Fruit fly (Drosophila melanogaster) whole organism, prepupa: Measurements from ENCODE around the gene CG14866.

Source experiments
- Blimp-1 ChIP-seq: fragments of 200-800 bp; sonication (Bioruptor generic); optimal IDR thresholded peaks from 3 replicates; lab custom pipeline; 2017; ENCODE audit warnings: missing biosample characterization, missing genetic modification characterization, mild to moderate bottlenecking, moderate library complexity, missing genetic modification reagents
- CG10631 ChIP-seq: fragments of 200-800 bp; sonication (Bioruptor generic); optimal IDR thresholded peaks from 2 replicates; lab custom pipeline; 2016; ENCODE audit warnings: missing biosample characterization, missing genetic modification characterization
- CG11294 ChIP-seq: fragments of 200-800 bp; sonication (Bioruptor generic); IDR thresholded peaks from 2 replicates; pipeline ENCODE4 v1.3.6; 2022; ENCODE audit warnings: missing biosample characterization, missing genetic modification characterization
- CG11902 ChIP-seq: fragments of 200-800 bp; sonication (Bioruptor generic); optimal IDR thresholded peaks from 3 replicates; lab custom pipeline; 2016; ENCODE audit warnings: missing biosample characterization, missing genetic modification characterization
- CG15336 ChIP-seq: fragments of 200-800 bp; sonication (Bioruptor generic); IDR thresholded peaks from 2 replicates; pipeline ENCODE4 v1.3.6; 2022; ENCODE audit warnings: missing biosample characterization, missing genetic modification characterization
- CG16779 ChIP-seq: fragments of 200-800 bp; sonication (Bioruptor generic); optimal IDR thresholded peaks from 3 replicates; lab custom pipeline; 2017; ENCODE audit warnings: missing biosample characterization, mild to moderate bottlenecking, missing genetic modification characterization
- CG31627 ChIP-seq: fragments of 200-800 bp; sonication (Bioruptor generic); optimal IDR thresholded peaks from 3 replicates; lab custom pipeline; 2016; ENCODE audit warnings: missing biosample characterization, missing genetic modification characterization
- CG32006 ChIP-seq: fragments of 200-800 bp; sonication (Bioruptor generic); optimal IDR thresholded peaks from 3 replicates; lab custom pipeline; 2017; ENCODE audit warnings: missing biosample characterization, mild to moderate bottlenecking, missing genetic modification characterization
- CG4318 ChIP-seq: fragments of 200-800 bp; sonication (Bioruptor generic); optimal IDR thresholded peaks from 3 replicates; lab custom pipeline; 2017; ENCODE audit warnings: missing biosample characterization, mild to moderate bottlenecking, missing genetic modification characterization
- CG6792 ChIP-seq: fragments of 200-800 bp; sonication (Bioruptor generic); optimal IDR thresholded peaks from 3 replicates; lab custom pipeline; 2016; ENCODE audit warnings: missing biosample characterization, missing genetic modification characterization
- CG6808 ChIP-seq: fragments of 200-800 bp; sonication (Bioruptor generic); optimal IDR thresholded peaks from 3 replicates; lab custom pipeline; 2017; ENCODE audit warnings: missing biosample characterization, missing genetic modification characterization, mild to moderate bottlenecking, moderate library complexity, missing genetic modification reagents
- CG7368 ChIP-seq: fragments of 200-800 bp; sonication (Bioruptor generic); optimal IDR thresholded peaks from 3 replicates; lab custom pipeline; 2016; ENCODE audit warnings: missing biosample characterization, missing genetic modification characterization
- CG8119 ChIP-seq: fragments of 200-800 bp; sonication (Bioruptor generic); IDR thresholded peaks from 3 replicates; pipeline ENCODE4 v1.3.6; 2022; ENCODE audit warnings: missing biosample characterization, missing genetic modification characterization
- CG8632 ChIP-seq: fragments of 200-800 bp; sonication (Bioruptor generic); optimal IDR thresholded peaks from 3 replicates; lab custom pipeline; 2016; ENCODE audit warnings: missing biosample characterization, missing genetic modification characterization
- Eip75B ChIP-seq: fragments of 200-800 bp; sonication (Bioruptor generic); optimal IDR thresholded peaks from 3 replicates; lab custom pipeline; 2016; ENCODE audit warnings: missing biosample characterization, missing genetic modification characterization
- Eip93F ChIP-seq: fragments of 200-800 bp; sonication (Bioruptor generic); optimal IDR thresholded peaks from 2 replicates; lab custom pipeline; 2016; ENCODE audit warnings: missing biosample characterization, mild to moderate bottlenecking, missing genetic modification characterization
- Gug ChIP-seq: fragments of 200-800 bp; sonication (Bioruptor generic); IDR thresholded peaks from 2 replicates; pipeline ENCODE4 v1.3.6; 2022; ENCODE audit warnings: missing biosample characterization, missing genetic modification characterization
- Hr38 ChIP-seq: sonication (Bioruptor generic); optimal IDR thresholded peaks from 2 replicates; lab custom pipeline; 2016; ENCODE audit warnings: missing biosample characterization, missing genetic modification characterization
- Hr39 ChIP-seq: fragments of 200-800 bp; sonication (Bioruptor generic); optimal IDR thresholded peaks from 2 replicates; lab custom pipeline; 2016; ENCODE audit warnings: missing biosample characterization, missing genetic modification characterization
- Hr4 ChIP-seq: fragments of 200-800 bp; sonication (Bioruptor generic); optimal IDR thresholded peaks from 3 replicates; lab custom pipeline; 2016; ENCODE audit warnings: missing biosample characterization, missing genetic modification characterization
- Met ChIP-seq: fragments of 200-800 bp; sonication (Bioruptor generic); optimal IDR thresholded peaks from 3 replicates; lab custom pipeline; 2016; ENCODE audit warnings: missing biosample characterization, missing genetic modification characterization
- OdsH ChIP-seq: fragments of 200-800 bp; sonication (Bioruptor generic); optimal IDR thresholded peaks from 3 replicates; lab custom pipeline; 2016; ENCODE audit warnings: missing biosample characterization, missing genetic modification characterization
- Sox102F ChIP-seq: fragments of 200-800 bp; sonication (Bioruptor generic); optimal IDR thresholded peaks from 2 replicates; lab custom pipeline; 2016; ENCODE audit warnings: missing biosample characterization, mild to moderate bottlenecking, missing genetic modification characterization
- Sox14 ChIP-seq: fragments of 200-800 bp; sonication (Bioruptor generic); optimal IDR thresholded peaks from 3 replicates; lab custom pipeline; 2016; ENCODE audit warnings: missing biosample characterization, missing genetic modification characterization
- Sox15 ChIP-seq: fragments of 200-800 bp; sonication (Bioruptor generic); optimal IDR thresholded peaks from 3 replicates; lab custom pipeline; 2016; ENCODE audit warnings: missing biosample characterization, missing genetic modification characterization
- achi ChIP-seq: fragments of 200-800 bp; sonication (Bioruptor generic); optimal IDR thresholded peaks from 3 replicates; lab custom pipeline; 2016; ENCODE audit warnings: missing biosample characterization, missing genetic modification characterization
- acj6 ChIP-seq: fragments of 200-800 bp; sonication (Bioruptor generic); optimal IDR thresholded peaks from 3 replicates; lab custom pipeline; 2016; ENCODE audit warnings: missing biosample characterization, missing genetic modification characterization
- cyc ChIP-seq: fragments of 200-800 bp; sonication (Bioruptor generic); optimal IDR thresholded peaks from 3 replicates; lab custom pipeline; 2016; ENCODE audit warnings: missing biosample characterization, missing genetic modification characterization
- dac ChIP-seq: fragments of 200-800 bp; sonication (Bioruptor generic); optimal IDR thresholded peaks from 2 replicates; lab custom pipeline; 2017; ENCODE audit warnings: missing biosample characterization, mild to moderate bottlenecking, missing genetic modification characterization
- dsx ChIP-seq: fragments of 200-800 bp; optimal IDR thresholded peaks from 3 replicates; lab custom pipeline; 2019; ENCODE audit warnings: missing biosample characterization, mild to moderate bottlenecking, missing genetic modification characterization, moderate library complexity; ENCODE audit not compliant: poor library complexity, severe bottlenecking
- eg ChIP-seq: fragments of 200-800 bp; sonication (Bioruptor generic); IDR thresholded peaks from 3 replicates; pipeline ENCODE4 v1.3.6; 2022; ENCODE audit warnings: missing biosample characterization, missing genetic modification characterization
- esn ChIP-seq: fragments of 200-800 bp; sonication (Bioruptor generic); optimal IDR thresholded peaks from 2 replicates; lab custom pipeline; 2016; ENCODE audit warnings: missing biosample characterization, mild to moderate bottlenecking, missing genetic modification characterization, moderate library complexity
- lz ChIP-seq: fragments of 200-800 bp; sonication (Bioruptor generic); optimal IDR thresholded peaks from 3 replicates; lab custom pipeline; 2016; ENCODE audit warnings: missing biosample characterization, missing genetic modification characterization
- salr ChIP-seq, 2 experiments: fragments of 200-800 bp; sonication (Bioruptor generic); optimal IDR thresholded peaks; 3 replicates each; lab custom pipeline; 2016 to 2018; ENCODE audit warnings: missing biosample characterization in 2 of 2, missing genetic modification characterization in 2 of 2, mild to moderate bottlenecking in 1 of 2
- spab ChIP-seq: fragments of 200-800 bp; sonication (Bioruptor generic); optimal IDR thresholded peaks from 2 replicates; lab custom pipeline; 2017; ENCODE audit warnings: missing biosample characterization, mild to moderate bottlenecking, missing genetic modification characterization, missing genetic modification reagents
- ss ChIP-seq, 2 experiments: fragments of 200-800 bp; sonication (Bioruptor generic); optimal IDR thresholded peaks; 2 replicates in 1 of 2; 3 replicates in 1 of 2; lab custom pipeline; 2017 to 2018; ENCODE audit warnings: mild to moderate bottlenecking in 2 of 2, missing biosample characterization in 2 of 2, missing genetic modification characterization in 2 of 2, moderate library complexity in 1 of 2
- svp ChIP-seq: fragments of 200-800 bp; sonication (Bioruptor generic); peaks from one replicate; lab custom pipeline; 2016; ENCODE audit warnings: missing biosample characterization, missing genetic modification characterization
- topi ChIP-seq: fragments of 200-800 bp; sonication (Bioruptor generic); optimal IDR thresholded peaks from 3 replicates; lab custom pipeline; 2016; ENCODE audit warnings: missing biosample characterization, missing genetic modification characterization
- vri ChIP-seq: fragments of 200-800 bp; sonication (Bioruptor generic); optimal IDR thresholded peaks from 3 replicates; lab custom pipeline; 2016; ENCODE audit warnings: missing biosample characterization, mild to moderate bottlenecking, missing genetic modification characterization

Gene CG14866

dm6 chr3R:15339111-15339510 lies 22.8 kb downstream of the CG14866 start:
- no peak for TF ChIP-seq Hr39
- no peak for TF ChIP-seq vri
- no peak for TF ChIP-seq CG10631 (GFP tag; lab: Kevin White, UChicago)
- no peak for TF ChIP-seq spab (GFP tag; lab: Kevin White, UChicago)
- no peak for TF ChIP-seq achi (GFP tag; lab: Kevin White, UChicago)
- TF ChIP-seq dac (GFP tag; lab: Kevin White, UChicago), result no peak
- TF ChIP-seq cyc (GFP tag; lab: Kevin White, UChicago), result no peak
- TF ChIP-seq Sox15 (GFP tag; lab: Kevin White, UChicago), result no peak
- no peak for TF ChIP-seq topi (GFP tag; lab: Kevin White, UChicago)
- no peak for TF ChIP-seq Met (GFP tag; lab: Kevin White, UChicago)
- TF ChIP-seq ss (GFP tag; optimal IDR thresholded peaks at IDR 0.05; lab: Kevin White, UChicago), result no peak
- no peak for TF ChIP-seq Hr4
- TF ChIP-seq CG31627 (GFP tag; lab: Kevin White, UChicago), result no peak
- TF ChIP-seq Gug (GFP tag; lab: Robert Waterston, UW), result no peak
- no peak for TF ChIP-seq CG11294 (GFP tag; lab: Robert Waterston, UW)

- TF ChIP-seq CG8632 (GFP tag; lab: Kevin White, UChicago), result no peak
- TF ChIP-seq esn, result peak; percentile 2
Observed at dm6 chr3R:15340052-15340732, 23.9 kb downstream of the CG14866 start, which contains the start of gene SerRS-m. Gene SerRS-m, plus strand, starts transcription at chr3R:15340667.

DNA sequence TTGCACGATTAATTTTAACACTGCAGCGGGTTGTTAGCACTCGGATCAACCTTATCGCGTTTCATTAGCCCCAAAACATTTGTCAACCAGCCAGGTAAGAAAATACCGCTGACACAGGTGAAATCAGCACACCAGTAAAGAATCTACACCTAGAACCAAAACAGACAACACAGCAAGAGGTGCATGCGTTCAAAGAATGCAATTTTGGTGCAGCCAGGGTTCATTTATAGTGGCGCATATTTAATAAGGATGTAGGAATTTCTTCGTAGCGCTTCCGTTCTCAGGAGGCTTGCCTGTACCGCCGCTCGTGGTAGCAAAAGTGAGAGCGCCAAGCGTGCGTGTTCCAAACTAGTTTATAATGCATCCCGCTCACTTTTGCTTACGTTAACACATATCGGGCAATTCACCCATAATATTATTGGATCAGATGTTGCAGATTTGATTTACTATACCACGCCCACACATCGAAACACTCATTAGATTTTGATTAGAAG lies 26.2 kb downstream of the CG14866 start:
- no peak for TF ChIP-seq Eip75B (GFP tag; lab: Kevin White, UChicago)
- TF ChIP-seq CG11294 (GFP tag; lab: Robert Waterston, UW), result peak; percentile 21; the same call in 1 of the 2 replicates
- TF ChIP-seq CG31627 (GFP tag; lab: Kevin White, UChicago), result peak; percentile 11
- peak; percentile 75 for TF ChIP-seq Blimp-1 (GFP tag; lab: Kevin White, UChicago)
- TF ChIP-seq CG15336, result peak; percentile 57
- TF ChIP-seq CG32006 (GFP tag; lab: Kevin White, UChicago), result no peak
- peak; percentile 71 for TF ChIP-seq svp (GFP tag; lab: Kevin White, UChicago)
- no peak for TF ChIP-seq OdsH (GFP tag; lab: Kevin White, UChicago)
- no peak for TF ChIP-seq dsx (GFP tag; lab: Kevin White, UChicago)
- TF ChIP-seq Gug (GFP tag; lab: Robert Waterston, UW), result peak; percentile 36; the same call in 1 of the 2 replicates
- TF ChIP-seq eg, result peak; percentile 51; the same call in 2 of the 3 replicates
- TF ChIP-seq, all 60 proteins: peak for 7

DNA sequence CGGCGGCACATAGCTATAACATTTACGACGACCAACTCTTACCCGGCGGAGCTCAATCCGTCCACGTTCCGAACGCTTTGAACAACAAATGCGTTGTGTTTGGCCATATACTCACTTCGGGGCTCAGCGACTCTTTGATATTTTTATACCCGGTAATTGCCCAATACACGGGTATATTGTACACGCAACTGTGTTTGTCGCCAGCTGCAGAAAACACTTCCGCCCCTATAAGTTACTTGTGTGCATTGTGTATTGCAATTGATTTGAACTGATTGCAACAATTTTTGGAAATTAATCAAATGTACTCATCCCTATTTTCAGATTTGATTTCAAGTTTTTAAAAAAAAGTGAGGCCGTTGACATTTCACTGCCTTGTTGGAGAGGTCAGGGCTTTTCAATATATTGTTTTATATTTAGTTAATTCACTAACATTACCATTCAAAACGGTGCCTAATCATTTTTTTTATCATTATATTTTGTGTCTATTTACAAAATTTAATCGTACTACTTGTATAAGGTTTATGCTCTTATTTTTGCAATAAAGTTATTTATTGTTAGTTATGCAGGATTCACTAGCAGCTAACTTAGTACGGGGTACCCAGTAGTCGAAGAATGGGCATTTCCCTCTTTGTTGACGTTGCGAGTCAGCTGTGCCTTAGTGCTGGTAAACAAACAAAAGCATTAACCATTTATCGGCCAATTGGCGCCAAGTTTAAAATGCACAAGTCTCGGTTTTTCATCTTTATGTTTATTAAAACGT lies 26.8 kb downstream of the CG14866 start, which contains the start of gene Nagk:
Nagk (minus strand) TSS at position 331 of the 760 bp plus-strand sequence.
- peak; percentile 89 for TF ChIP-seq esn
- no peak for TF ChIP-seq CG4318 (GFP tag; lab: Kevin White, UChicago)
- TF ChIP-seq CG32006 (GFP tag; lab: Kevin White, UChicago), result peak; percentile 87
- no peak; the same call in 1 of the 2 replicates for TF ChIP-seq CG15336
- peak; percentile 83 for TF ChIP-seq Sox14 (GFP tag; lab: Kevin White, UChicago)
- TF ChIP-seq Eip93F, result no peak
- no peak for TF ChIP-seq CG8119 (GFP tag; lab: Robert Waterston, UW)
- peak; percentile 67 for TF ChIP-seq CG31627 (GFP tag; lab: Kevin White, UChicago)
- peak; percentile 58 for TF ChIP-seq Hr39
- TF ChIP-seq CG11294 (GFP tag; lab: Robert Waterston, UW), result no peak; the same call in 1 of the 2 replicates
- TF ChIP-seq CG16779 (tag; lab: Kevin White, UChicago), result no peak
- peak; percentile 67 for TF ChIP-seq achi (GFP tag; lab: Kevin White, UChicago)
- no peak for TF ChIP-seq Hr38
- TF ChIP-seq CG11902, result peak; percentile 39
- TF ChIP-seq CG7368 (GFP tag; lab: Kevin White, UChicago), result peak; percentile 50
- peak; percentile 82 for TF ChIP-seq topi (GFP tag; lab: Kevin White, UChicago)
- no peak for TF ChIP-seq salr (GFP tag; optimal IDR thresholded peaks at IDR 0.05; lab: Kevin White, UChicago)
- TF ChIP-seq Sox15 (GFP tag; lab: Kevin White, UChicago), result peak; percentile 40
- peak; percentile 81 for TF ChIP-seq lz (GFP tag; lab: Kevin White, UChicago)
- TF ChIP-seq ss (GFP tag; optimal IDR thresholded peaks at IDR 0.05; lab: Kevin White, UChicago), result no peak
- peak; percentile 63 for TF ChIP-seq CG6792 (GFP tag; lab: Kevin White, UChicago)
- TF ChIP-seq Blimp-1 (GFP tag; lab: Kevin White, UChicago), result no peak
- TF ChIP-seq cyc (GFP tag; lab: Kevin White, UChicago), result peak; percentile 67
- TF ChIP-seq CG6808, result no peak
- peak; percentile 24; the same call in 2 of the 3 replicates for TF ChIP-seq eg
- TF ChIP-seq Sox102F (GFP tag; lab: Kevin White, UChicago), result no peak
- peak; percentile 4 for TF ChIP-seq dsx (GFP tag; lab: Kevin White, UChicago)
- TF ChIP-seq OdsH (GFP tag; lab: Kevin White, UChicago), result peak; percentile 69
- no peak for TF ChIP-seq vri
- peak; percentile 75 for TF ChIP-seq acj6 (GFP tag; lab: Kevin White, UChicago)
